Fruit fly (Drosophila melanogaster): Measurements from ENCODE around the gene Uros1.

Uros1 gene

DNA sequence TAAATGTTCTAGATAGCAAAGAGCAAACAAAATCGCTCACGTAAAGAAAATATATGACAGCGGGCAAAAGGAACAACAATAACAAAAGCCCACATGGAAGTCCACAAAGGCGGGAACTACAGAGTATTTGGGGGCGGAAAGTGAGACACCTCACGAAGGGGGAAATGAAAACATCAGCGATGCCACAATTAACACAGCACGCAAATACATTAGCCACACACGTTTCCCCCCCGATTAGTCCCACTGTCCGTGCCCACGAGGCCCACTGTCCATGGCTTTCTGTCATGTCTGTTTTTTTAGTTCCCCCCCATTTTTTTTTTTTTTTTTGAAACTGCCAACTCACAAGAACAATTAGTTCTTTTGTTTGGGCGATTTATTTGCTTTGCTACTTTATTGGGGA lies 16.1 kb downstream of the Uros1 start:
- no peak for TF ChIP-seq Sin3A (optimal IDR thresholded peaks at IDR 0.05)
- TF ChIP-seq h (optimal IDR thresholded peaks at IDR 0.05) = no peak
- TF ChIP-seq Myc (optimal IDR thresholded peaks at IDR 0.05) = no peak
- no peak for TF ChIP-seq insv (optimal IDR thresholded peaks at IDR 0.05)
- TF ChIP-seq ttk (optimal IDR thresholded peaks at IDR 0.05) = no peak
- TF ChIP-seq psq (optimal IDR thresholded peaks at IDR 0.05) = no peak

dm6 chrX:8883388-8883787 lies 16.7 kb downstream of the Uros1 start:
- TF ChIP-seq ttk (optimal IDR thresholded peaks at IDR 0.05) (no peak), psq (optimal IDR thresholded peaks at IDR 0.05) (no peak), Sin3A (optimal IDR thresholded peaks at IDR 0.05) (no peak), h (optimal IDR thresholded peaks at IDR 0.05) (no peak), Myc (optimal IDR thresholded peaks at IDR 0.05) (no peak)

DNA sequence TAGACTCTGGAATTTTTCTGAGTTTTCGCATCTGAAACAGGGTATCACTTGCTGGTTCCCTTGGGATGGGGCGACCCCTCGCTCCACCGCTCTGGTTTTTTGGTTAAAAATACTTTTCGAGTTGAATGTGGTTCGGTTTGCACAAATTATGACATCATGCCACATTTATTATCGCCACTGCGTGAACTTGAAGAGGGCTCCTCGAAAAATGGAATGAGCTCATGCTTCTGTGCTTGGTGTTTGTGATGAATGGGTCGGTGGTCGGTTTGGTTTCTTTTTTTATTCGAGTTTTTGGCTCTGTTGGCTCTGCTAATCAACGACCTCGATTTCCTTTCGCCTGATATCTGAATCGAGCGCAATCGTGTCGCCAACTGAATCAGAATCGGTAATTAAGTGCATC lies 18.3 kb downstream of the Uros1 start:
- no peak for TF ChIP-seq h (optimal IDR thresholded peaks at IDR 0.05)
- no peak for TF ChIP-seq Sin3A (optimal IDR thresholded peaks at IDR 0.05)
- TF ChIP-seq ttk (optimal IDR thresholded peaks at IDR 0.05) = no peak
- no peak for TF ChIP-seq insv (optimal IDR thresholded peaks at IDR 0.05)
- TF ChIP-seq psq (optimal IDR thresholded peaks at IDR 0.05) = no peak
- TF ChIP-seq Myc (optimal IDR thresholded peaks at IDR 0.05) = no peak

DNA sequence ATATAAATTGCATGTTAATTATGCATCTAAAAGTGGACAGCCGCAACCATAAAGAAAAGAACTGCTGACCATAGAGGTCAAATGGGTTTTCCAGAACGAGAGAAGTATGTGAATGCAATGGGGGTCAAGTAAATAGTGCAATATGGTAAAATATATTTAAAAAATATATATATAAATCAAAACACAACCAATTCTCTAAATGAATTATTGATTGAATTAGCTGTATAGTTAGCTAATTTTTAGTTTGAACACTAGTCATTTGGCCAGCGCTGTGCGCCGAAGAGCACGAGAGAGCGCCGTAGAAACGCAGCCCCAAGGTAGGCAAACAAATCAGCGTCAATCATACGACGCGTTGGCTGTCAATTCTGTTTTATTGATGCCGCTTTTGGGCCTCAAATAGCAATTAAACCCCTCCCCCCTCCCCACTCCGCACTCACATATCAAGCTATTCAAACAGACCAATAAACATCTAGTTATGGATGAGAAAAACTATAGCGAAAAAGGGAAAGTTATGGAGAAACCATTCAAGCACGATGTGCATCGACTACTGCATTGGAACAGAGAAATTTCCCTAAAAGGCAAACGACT lies 21.0 kb downstream of the Uros1 start:
- TF ChIP-seq psq (optimal IDR thresholded peaks at IDR 0.05) (no peak), insv (optimal IDR thresholded peaks at IDR 0.05) (no peak), ttk (optimal IDR thresholded peaks at IDR 0.05) (no peak), Myc (optimal IDR thresholded peaks at IDR 0.05) (no peak)

DNA sequence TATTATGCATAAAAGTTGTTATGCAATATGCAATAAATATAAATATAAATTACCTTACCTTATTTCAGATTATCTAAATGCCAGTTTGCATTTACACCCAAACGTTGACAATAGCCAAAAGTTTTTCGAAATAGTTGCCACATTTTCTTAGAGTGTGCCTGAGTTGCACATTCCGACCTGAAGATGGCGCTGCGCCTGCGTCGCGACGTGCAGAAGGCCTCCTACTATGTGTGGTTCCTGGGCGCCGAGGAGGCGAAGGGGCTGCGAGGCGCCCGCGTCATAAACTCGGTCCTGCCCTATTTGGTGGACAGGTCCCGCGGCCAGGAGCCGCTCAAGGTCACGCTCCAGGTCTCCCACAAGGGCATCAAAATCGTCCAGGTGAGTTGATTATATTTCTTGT lies 32.6 kb downstream of the Uros1 start:
- TF ChIP-seq Sin3A (optimal IDR thresholded peaks at IDR 0.05) (no peak), ttk (optimal IDR thresholded peaks at IDR 0.05) (no peak), h (optimal IDR thresholded peaks at IDR 0.05) (no peak), psq (optimal IDR thresholded peaks at IDR 0.05) (no peak), Myc (optimal IDR thresholded peaks at IDR 0.05) (no peak), insv (optimal IDR thresholded peaks at IDR 0.05) (no peak)

- TF ChIP-seq psq (optimal IDR thresholded peaks at IDR 0.05) (no peak), ttk (optimal IDR thresholded peaks at IDR 0.05) (no peak), h (optimal IDR thresholded peaks at IDR 0.05) (no peak), insv (optimal IDR thresholded peaks at IDR 0.05) (no peak), Sin3A (optimal IDR thresholded peaks at IDR 0.05) (no peak), Myc (optimal IDR thresholded peaks at IDR 0.05) (no peak)
Measured at dm6 chrX:8866256-8866655, 33.8 kb downstream of the Uros1 start.

DNA sequence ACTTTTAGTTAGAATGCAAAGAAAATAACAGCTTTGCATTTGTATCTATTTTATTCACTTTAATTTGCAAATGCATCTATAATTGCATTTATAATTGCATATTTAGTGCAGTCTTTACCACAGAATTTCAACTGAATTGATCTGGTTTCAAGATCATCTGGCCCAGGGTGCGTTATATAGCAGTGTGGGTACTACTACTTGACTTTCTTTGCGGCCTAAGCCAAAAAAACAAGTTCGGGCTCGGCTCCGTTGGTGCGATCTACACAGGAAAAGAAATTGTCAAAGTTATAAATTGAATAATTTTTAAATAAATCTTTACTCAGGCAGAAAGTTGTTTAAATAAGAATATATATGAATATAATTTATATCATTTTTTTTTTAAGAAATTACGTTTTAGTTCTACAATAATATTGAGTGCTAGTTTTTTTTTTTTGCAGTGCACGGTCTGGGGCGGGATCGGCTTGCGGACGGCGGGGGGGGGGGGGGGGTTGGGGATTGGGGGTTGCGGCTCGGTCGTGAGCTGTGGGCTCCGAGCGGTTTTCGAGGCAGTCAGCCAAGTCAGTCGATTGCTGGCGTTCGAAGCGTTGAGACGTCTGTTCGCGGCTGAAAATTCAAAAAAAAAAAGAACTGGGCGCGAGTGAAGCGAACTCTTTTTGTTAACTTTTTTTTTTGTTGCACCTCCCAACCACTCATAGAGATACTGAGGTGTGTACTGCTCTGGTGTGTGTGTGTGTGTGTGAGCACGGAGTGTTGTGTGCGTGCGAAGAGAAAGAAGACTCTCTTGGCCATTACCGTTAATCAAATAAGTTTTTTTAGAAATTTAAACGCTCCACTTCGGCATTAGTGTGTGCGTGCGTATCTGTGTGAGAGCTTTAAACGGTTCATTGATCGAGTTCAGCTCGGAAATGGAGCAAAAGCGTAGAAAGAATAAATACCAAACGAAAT lies 36.2 kb downstream of the Uros1 start:
- TF ChIP-seq insv (optimal IDR thresholded peaks at IDR 0.05) = no peak
- no peak for TF ChIP-seq Sin3A (optimal IDR thresholded peaks at IDR 0.05)
- TF ChIP-seq Myc (optimal IDR thresholded peaks at IDR 0.05) = no peak

- TF ChIP-seq insv (optimal IDR thresholded peaks at IDR 0.05) = no peak
- TF ChIP-seq Sin3A (optimal IDR thresholded peaks at IDR 0.05) = no peak
- TF ChIP-seq ttk (optimal IDR thresholded peaks at IDR 0.05) = no peak
- no peak for TF ChIP-seq Myc (optimal IDR thresholded peaks at IDR 0.05)
- no peak for TF ChIP-seq psq (optimal IDR thresholded peaks at IDR 0.05)
- no peak for TF ChIP-seq h (optimal IDR thresholded peaks at IDR 0.05)
Measured at dm6 chrX:8863133-8863553, 36.9 kb downstream of the Uros1 start.

- TF ChIP-seq ttk (optimal IDR thresholded peaks at IDR 0.05) (no peak), Myc (optimal IDR thresholded peaks at IDR 0.05) (no peak), psq (optimal IDR thresholded peaks at IDR 0.05) (no peak), Sin3A (optimal IDR thresholded peaks at IDR 0.05) (no peak), h (optimal IDR thresholded peaks at IDR 0.05) (no peak), insv (optimal IDR thresholded peaks at IDR 0.05) (no peak)
Measured at dm6 chrX:8861267-8861666, 38.8 kb downstream of the Uros1 start.

DNA sequence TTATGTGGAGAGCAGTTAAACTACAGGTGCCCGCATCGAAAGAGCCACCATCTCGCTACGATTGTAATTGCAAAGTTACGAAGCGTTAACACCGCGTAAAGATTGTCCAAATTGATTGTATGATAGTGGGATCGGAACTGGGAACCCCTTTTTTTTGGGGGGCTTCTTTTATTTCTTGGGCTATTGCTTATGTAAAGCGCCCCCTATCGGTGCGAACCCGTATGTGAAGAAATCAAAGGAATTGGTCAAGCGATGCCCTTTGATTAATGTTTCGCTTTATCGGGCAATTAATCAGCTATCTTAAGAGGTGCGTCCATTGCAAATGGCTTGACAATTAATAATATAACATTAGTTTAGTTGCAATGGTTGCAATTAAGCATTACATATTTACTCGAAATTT lies 40.5 kb downstream of the Uros1 start:
- TF ChIP-seq Sin3A (optimal IDR thresholded peaks at IDR 0.05) (no peak), ttk (optimal IDR thresholded peaks at IDR 0.05) (no peak), insv (optimal IDR thresholded peaks at IDR 0.05) (no peak), psq (optimal IDR thresholded peaks at IDR 0.05) (no peak), Myc (optimal IDR thresholded peaks at IDR 0.05) (no peak), h (optimal IDR thresholded peaks at IDR 0.05) (no peak)

DNA sequence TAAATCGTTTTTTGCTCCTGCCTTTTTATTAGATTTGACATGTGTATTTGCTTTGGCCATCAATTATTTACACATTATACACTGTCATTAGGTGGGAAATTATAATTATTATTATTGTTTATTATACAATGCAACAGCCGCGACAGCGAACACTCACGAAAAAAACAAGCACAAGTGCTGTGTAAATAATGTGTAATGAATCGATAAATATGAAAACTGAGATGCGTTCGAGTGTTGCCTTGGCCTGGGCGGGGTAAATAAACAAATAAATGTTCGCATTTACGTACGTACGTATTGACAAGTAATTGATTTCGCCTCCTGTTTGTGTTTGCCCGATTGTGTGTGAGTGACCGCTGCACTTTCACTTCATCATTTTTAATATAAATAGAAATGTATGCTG lies 41.4 kb downstream of the Uros1 start:
- TF ChIP-seq h (optimal IDR thresholded peaks at IDR 0.05) (no peak), Sin3A (optimal IDR thresholded peaks at IDR 0.05) (no peak), psq (optimal IDR thresholded peaks at IDR 0.05) (no peak), ttk (optimal IDR thresholded peaks at IDR 0.05) (no peak), Myc (optimal IDR thresholded peaks at IDR 0.05) (no peak), insv (optimal IDR thresholded peaks at IDR 0.05) (no peak)

DNA sequence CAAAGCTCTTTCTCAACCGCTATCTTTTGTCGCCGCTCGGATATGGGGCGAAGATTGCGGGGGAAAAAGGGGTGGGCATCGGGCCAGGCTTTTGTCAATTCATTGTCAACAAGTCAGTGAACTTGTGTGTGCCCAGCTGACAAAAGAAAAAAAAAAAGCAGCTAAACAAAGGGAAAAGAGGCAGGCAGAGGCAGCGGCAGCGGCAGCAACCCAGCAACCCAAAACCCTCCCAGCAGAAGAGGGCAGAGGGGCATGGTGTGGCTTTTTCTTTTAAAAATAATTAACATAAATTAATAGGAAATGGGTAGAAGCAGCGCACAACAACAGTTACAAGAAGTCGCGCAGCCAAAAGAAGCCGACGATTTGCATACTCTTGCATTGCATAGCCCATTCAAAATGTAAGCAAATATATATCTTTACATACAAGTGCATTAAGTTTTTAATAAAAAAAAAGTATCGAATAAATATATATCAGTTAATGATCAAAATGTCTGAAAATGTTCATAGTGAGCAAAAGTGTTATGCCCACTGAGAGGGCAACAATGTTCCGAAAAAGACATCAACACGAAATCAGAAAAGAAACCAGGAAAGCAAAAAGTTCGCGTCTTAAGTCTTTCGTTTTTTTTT lies 42.9 kb downstream of the Uros1 start:
- TF ChIP-seq h (optimal IDR thresholded peaks at IDR 0.05) (no peak), Myc (optimal IDR thresholded peaks at IDR 0.05) (no peak), ttk (optimal IDR thresholded peaks at IDR 0.05) (no peak)
